Worm (Caenorhabditis elegans) whole organism, L2 larva: ENCODE data around the gene F44A6.3.

Experiments used
- C34F6.9 ChIP-seq: fragments of 150-350 bp; optimal IDR thresholded peaks from 2 replicates; lab custom pipeline; 2014; ENCODE audit warnings: missing biosample characterization, missing genetic modification characterization
- F13H6.1 ChIP-seq: sonication (generic microtip); optimal IDR thresholded peaks from 2 replicates; lab custom pipeline; 2016; ENCODE audit warnings: missing genetic modification characterization, missing compliant biosample characterization
- R02D3.7 ChIP-seq: fragments of 150-350 bp; optimal IDR thresholded peaks from 2 replicates; lab custom pipeline; 2014; ENCODE audit warnings: missing biosample characterization, missing genetic modification characterization
- Y55F3AM.14 ChIP-seq: fragments of 200-800 bp; sonication (Bioruptor generic); optimal IDR thresholded peaks from 2 replicates; lab custom pipeline; 2018; ENCODE audit warnings: mild to moderate bottlenecking, missing genetic modification characterization, missing compliant biosample characterization
- ZK546.5 ChIP-seq: sonication (generic microtip); optimal IDR thresholded peaks from 2 replicates; lab custom pipeline; 2017; ENCODE audit warnings: missing biosample characterization, missing genetic modification characterization
- alr-1 ChIP-seq: fragments of 150-350 bp; optimal IDR thresholded peaks from 2 replicates; lab custom pipeline; 2014; ENCODE audit warnings: missing biosample characterization, missing genetic modification characterization
- aly-2 ChIP-seq: fragments of 150-350 bp; optimal IDR thresholded peaks from 2 replicates; lab custom pipeline; 2014; ENCODE audit warnings: missing biosample characterization, missing genetic modification characterization
- blmp-1 ChIP-seq: sonication (generic microtip); optimal IDR thresholded peaks from 2 replicates; lab custom pipeline; 2017; ENCODE audit warnings: missing genetic modification characterization, mild to moderate bottlenecking, missing compliant biosample characterization, antibody characterized with exemption, moderate library complexity; ENCODE audit not compliant: insufficient read depth
- ceh-82 ChIP-seq: fragments of 150-350 bp; optimal IDR thresholded peaks from 2 replicates; lab custom pipeline; 2014; ENCODE audit warnings: missing biosample characterization, missing genetic modification characterization
- crh-2 ChIP-seq: sonication (generic microtip); optimal IDR thresholded peaks from 2 replicates; lab custom pipeline; 2017; ENCODE audit warnings: missing biosample characterization, missing genetic modification characterization
- dmd-4 ChIP-seq: sonication (generic microtip); optimal IDR thresholded peaks from 2 replicates; lab custom pipeline; 2017; ENCODE audit warnings: missing biosample characterization, missing genetic modification characterization
- elt-1 ChIP-seq: fragments of 150-350 bp; optimal IDR thresholded peaks from 2 replicates; lab custom pipeline; 2014; ENCODE audit warnings: missing biosample characterization, missing genetic modification characterization
- elt-3 ChIP-seq: sonication (generic microtip); optimal IDR thresholded peaks from 2 replicates; lab custom pipeline; 2017; ENCODE audit warnings: missing biosample characterization, missing genetic modification characterization
- gmeb-1 ChIP-seq: fragments of 150-350 bp; optimal IDR thresholded peaks from 2 replicates; lab custom pipeline; 2014; ENCODE audit warnings: missing biosample characterization, missing genetic modification characterization
- lin-13 ChIP-seq: fragments of 150-350 bp; optimal IDR thresholded peaks from 2 replicates; lab custom pipeline; 2014; ENCODE audit warnings: missing biosample characterization, missing genetic modification reagents, missing genetic modification characterization
- lin-39 ChIP-seq: fragments of 150-350 bp; optimal IDR thresholded peaks from 2 replicates; lab custom pipeline; 2014; ENCODE audit warnings: missing biosample characterization, missing genetic modification reagents, missing genetic modification characterization
- lsy-2 ChIP-seq, 2 experiments: fragments of 150-350 bp in 1 of 2; sonication (generic microtip) in 1 of 2; optimal IDR thresholded peaks; 2 replicates each; lab custom pipeline; 2014 to 2017; ENCODE audit warnings: missing biosample characterization in 2 of 2, missing genetic modification characterization in 2 of 2
- mab-5 ChIP-seq: fragments of 150-350 bp; optimal IDR thresholded peaks from 2 replicates; lab custom pipeline; 2014; ENCODE audit warnings: missing biosample characterization, missing genetic modification characterization
- mbf-1 ChIP-seq: sonication (generic microtip); optimal IDR thresholded peaks from 2 replicates; lab custom pipeline; 2017; ENCODE audit warnings: missing biosample characterization, missing genetic modification characterization
- mdl-1 ChIP-seq, 2 experiments: fragments of 150-350 bp in 1 of 2; sonication (generic microtip) in 1 of 2; optimal IDR thresholded peaks; 2 replicates each; lab custom pipeline; 2017; ENCODE audit warnings: missing biosample characterization in 2 of 2, missing genetic modification characterization in 2 of 2
- nhr-10 ChIP-seq: sonication (generic microtip); optimal IDR thresholded peaks from 2 replicates; lab custom pipeline; 2017; ENCODE audit warnings: missing biosample characterization, missing genetic modification characterization
- nhr-12 ChIP-seq: fragments of 150-350 bp; optimal IDR thresholded peaks from 2 replicates; lab custom pipeline; 2014; ENCODE audit warnings: missing biosample characterization, missing genetic modification characterization
- nhr-129 ChIP-seq: fragments of 150-350 bp; optimal IDR thresholded peaks from 2 replicates; lab custom pipeline; 2014; ENCODE audit warnings: missing biosample characterization, missing genetic modification characterization
- nhr-21 ChIP-seq: fragments of 150-350 bp; optimal IDR thresholded peaks from 2 replicates; lab custom pipeline; 2014; ENCODE audit warnings: missing biosample characterization, missing genetic modification characterization
- nhr-237 ChIP-seq: fragments of 150-350 bp; optimal IDR thresholded peaks from 2 replicates; lab custom pipeline; 2014; ENCODE audit warnings: missing biosample characterization, missing genetic modification characterization
- nhr-25 ChIP-seq: fragments of 150-350 bp; sonication (generic microtip); optimal IDR thresholded peaks from 3 replicates; lab custom pipeline; 2014; ENCODE audit warnings: missing biosample characterization, missing genetic modification characterization
- nhr-6 ChIP-seq: fragments of 150-350 bp; optimal IDR thresholded peaks from 2 replicates; lab custom pipeline; 2014; ENCODE audit warnings: missing biosample characterization, missing genetic modification characterization
- nhr-77 ChIP-seq: fragments of 150-350 bp; optimal IDR thresholded peaks from 2 replicates; lab custom pipeline; 2014; ENCODE audit warnings: missing biosample characterization, missing genetic modification characterization
- peb-1 ChIP-seq: fragments of 150-350 bp; optimal IDR thresholded peaks from 2 replicates; lab custom pipeline; 2014; ENCODE audit warnings: missing biosample characterization, missing genetic modification characterization
- sem-4 ChIP-seq: fragments of 150-350 bp; optimal IDR thresholded peaks from 2 replicates; lab custom pipeline; 2014; ENCODE audit warnings: missing biosample characterization, missing genetic modification reagents, missing genetic modification characterization
- skn-1 ChIP-seq: sonication (generic microtip); optimal IDR thresholded peaks from 2 replicates; lab custom pipeline; 2017; ENCODE audit warnings: missing biosample characterization, missing genetic modification characterization
- sma-3 ChIP-seq: sonication (generic microtip); optimal IDR thresholded peaks from 2 replicates; lab custom pipeline; 2016; ENCODE audit warnings: missing genetic modification reagents, missing genetic modification characterization, missing compliant biosample characterization
- sma-9 ChIP-seq, 2 experiments: fragments of 150-350 bp in 1 of 2; sonication (generic microtip) in 1 of 2; optimal IDR thresholded peaks; 2 replicates each; lab custom pipeline; 2014 to 2016; ENCODE audit warnings: missing genetic modification characterization in 2 of 2, mild to moderate bottlenecking in 1 of 2, missing biosample characterization in 1 of 2, missing compliant biosample characterization in 1 of 2, missing genetic modification reagents in 1 of 2, moderate library complexity in 1 of 2
- snpc-4 ChIP-seq: fragments of 150-350 bp; optimal IDR thresholded peaks from 2 replicates; lab custom pipeline; 2014; ENCODE audit warnings: missing biosample characterization, missing genetic modification characterization
- unc-39 ChIP-seq: fragments of 150-350 bp; optimal IDR thresholded peaks from 2 replicates; lab custom pipeline; 2014; ENCODE audit warnings: missing biosample characterization, missing genetic modification characterization
- unc-55 ChIP-seq: fragments of 150-350 bp; sonication (generic microtip); optimal IDR thresholded peaks from 3 replicates; lab custom pipeline; 2014; ENCODE audit warnings: missing biosample characterization, missing genetic modification reagents, missing genetic modification characterization
- unc-62 ChIP-seq: fragments of 150-350 bp; optimal IDR thresholded peaks from 2 replicates; lab custom pipeline; 2014; ENCODE audit warnings: missing biosample characterization, missing genetic modification reagents, missing genetic modification characterization
- zag-1 ChIP-seq: fragments of 150-350 bp; optimal IDR thresholded peaks from 2 replicates; lab custom pipeline; 2014; ENCODE audit warnings: missing biosample characterization, missing genetic modification characterization
- ztf-1 ChIP-seq: fragments of 200-800 bp; sonication (Bioruptor generic); conservative IDR thresholded peaks from 2 replicates; pipeline ENCODE4 v1.3.6; 2022; ENCODE audit warnings: missing genetic modification characterization, missing compliant biosample characterization
- ztf-11 ChIP-seq: sonication (generic microtip); optimal IDR thresholded peaks from 2 replicates; lab custom pipeline; 2017; ENCODE audit warnings: missing biosample characterization, missing genetic modification characterization
- ztf-4 ChIP-seq: fragments of 150-350 bp; optimal IDR thresholded peaks from 2 replicates; lab custom pipeline; 2014; ENCODE audit warnings: missing biosample characterization, missing genetic modification characterization

F44A6.3 gene

ce11 chrX:10189244-10189643 lies 23.3 kb upstream of the F44A6.3 start:
- TF ChIP-seq nhr-21 (tag; lab: Kevin White, UChicago) (peak; percentile 17), unc-62 (GFP tag; lab: Kevin White, UChicago) (no peak), unc-55 (peak; percentile 31), sem-4 (no peak), elt-1 (no peak), nhr-25 (tag; lab: Kevin White, UChicago) (peak; percentile 78), lsy-2 (tag; optimal IDR thresholded peaks at IDR 0.05; lab: Kevin White, UChicago) (no peak)

- peak; percentile 32 for TF ChIP-seq nhr-25 (tag; lab: Kevin White, UChicago)
- TF ChIP-seq ztf-1 (GFP tag; lab: Robert Waterston, UW), result no peak
- no peak for TF ChIP-seq lin-13 (GFP tag; lab: Kevin White, UChicago)
- TF ChIP-seq unc-39 (tag; lab: Kevin White, UChicago), result no peak
- no peak for TF ChIP-seq dmd-4 (tag; lab: Kevin White, UChicago)
- no peak for TF ChIP-seq lsy-2 (tag; optimal IDR thresholded peaks at IDR 0.05; lab: Kevin White, UChicago)
Observed at ce11 chrX:10189805-10190204, 22.8 kb upstream of the F44A6.3 start.

- TF ChIP-seq mdl-1 (tag; optimal IDR thresholded peaks at IDR 0.05; lab: Kevin White, UChicago), result peak in 1 of 2 experiments; percentile 13
- no peak for TF ChIP-seq nhr-10 (tag; lab: Kevin White, UChicago)
- TF ChIP-seq lin-13 (GFP tag; lab: Kevin White, UChicago), result no peak
- peak; percentile 12 for TF ChIP-seq sma-3 (GFP tag; lab: Kevin White, UChicago)
- TF ChIP-seq nhr-129 (tag; lab: Kevin White, UChicago), result peak; percentile 4
- peak; percentile 50 for TF ChIP-seq blmp-1 (tag; lab: Kevin White, UChicago)
- TF ChIP-seq nhr-21 (tag; lab: Kevin White, UChicago), result peak; percentile 21
- peak; percentile 23 for TF ChIP-seq F13H6.1 (tag; lab: Kevin White, UChicago)
- TF ChIP-seq unc-39 (tag; lab: Kevin White, UChicago), result no peak
- TF ChIP-seq peb-1 (tag; lab: Kevin White, UChicago), result peak; percentile 80
- peak; percentile 63 for TF ChIP-seq nhr-25 (tag; lab: Kevin White, UChicago)
Observed at ce11 chrX:10194327-10195096, 18.1 kb upstream of the F44A6.3 start, which contains the start of gene myrf-2. TSS of gene myrf-2 (minus strand) at chrX:10194377.

- TF ChIP-seq nhr-77 (tag; lab: Kevin White, UChicago) (no peak), nhr-12 (tag; lab: Kevin White, UChicago) (no peak), nhr-10 (tag; lab: Kevin White, UChicago) (no peak), sma-3 (GFP tag; lab: Kevin White, UChicago) (peak; percentile 76), nhr-21 (tag; lab: Kevin White, UChicago) (peak; percentile 74), elt-3 (tag; lab: Kevin White, UChicago) (no peak), ztf-11 (tag; lab: Kevin White, UChicago) (no peak), nhr-237 (tag; lab: Kevin White, UChicago) (no peak), mdl-1 (tag; optimal IDR thresholded peaks at IDR 0.05; lab: Kevin White, UChicago) (peak in 1 of 2 experiments; percentile 14), ztf-4 (no peak), crh-2 (peak; percentile 97), peb-1 (tag; lab: Kevin White, UChicago) (no peak), F13H6.1 (tag; lab: Kevin White, UChicago) (peak; percentile 55), lin-39 (no peak), sma-9 (GFP tag; optimal IDR thresholded peaks at IDR 0.05; lab: Kevin White, UChicago) (peak; percentile 93), sma-9 (tag; optimal IDR thresholded peaks at IDR 0.05; lab: Kevin White, UChicago) (no peak), lsy-2 (tag; optimal IDR thresholded peaks at IDR 0.05; lab: Kevin White, UChicago) (peak; percentile 45 to 87), gmeb-1 (tag; lab: Kevin White, UChicago) (peak; percentile 73), skn-1 (tag; lab: Kevin White, UChicago) (no peak), C34F6.9 (tag; lab: Kevin White, UChicago) (peak; percentile 94), snpc-4 (tag; lab: Kevin White, UChicago) (peak; percentile 52), dmd-4 (tag; lab: Kevin White, UChicago) (no peak), blmp-1 (tag; lab: Kevin White, UChicago) (no peak), elt-1 (no peak), R02D3.7 (tag; lab: Kevin White, UChicago) (peak; percentile 78), mab-5 (tag; lab: Kevin White, UChicago) (peak; percentile 42), unc-55 (peak; percentile 94), unc-39 (tag; lab: Kevin White, UChicago) (no peak), nhr-25 (tag; lab: Kevin White, UChicago) (no peak), Y55F3AM.14 (no peak), nhr-129 (tag; lab: Kevin White, UChicago) (peak; percentile 94), zag-1 (tag; lab: Kevin White, UChicago) (peak; percentile 7), ZK546.5 (no peak), nhr-6 (tag; lab: Kevin White, UChicago) (peak; percentile 61), alr-1 (tag; lab: Kevin White, UChicago) (no peak), unc-62 (GFP tag; lab: Kevin White, UChicago) (no peak), mbf-1 (tag; lab: Kevin White, UChicago) (no peak), sem-4 (no peak), aly-2 (tag; lab: Kevin White, UChicago) (no peak), ceh-82 (tag; lab: Kevin White, UChicago) (no peak)
Observed at ce11 chrX:10197204-10197756, 15.3 kb upstream of the F44A6.3 start, which contains the start of gene nucb-1. TSS of gene nucb-1 (plus strand) at chrX:10197706.
